Fruit fly (Drosophila melanogaster) whole organism, prepupa: Measurements from ENCODE around the gene ninaA.

Experiments used
- Blimp-1 ChIP-seq: fragments of 200-800 bp; sonication (Bioruptor generic); optimal IDR thresholded peaks from 3 replicates; lab custom pipeline; 2017; ENCODE audit warnings: missing biosample characterization, missing genetic modification characterization, mild to moderate bottlenecking, moderate library complexity, missing genetic modification reagents
- CG10631 ChIP-seq: fragments of 200-800 bp; sonication (Bioruptor generic); optimal IDR thresholded peaks from 2 replicates; lab custom pipeline; 2016; ENCODE audit warnings: missing biosample characterization, missing genetic modification characterization
- CG10669 ChIP-seq: fragments of 200-800 bp; sonication (Bioruptor generic); optimal IDR thresholded peaks from 3 replicates; lab custom pipeline; 2018; ENCODE audit warnings: missing biosample characterization, mild to moderate bottlenecking, missing genetic modification characterization, moderate library complexity
- CG11294 ChIP-seq: fragments of 200-800 bp; sonication (Bioruptor generic); IDR thresholded peaks from 2 replicates; pipeline ENCODE4 v1.3.6; 2022; ENCODE audit warnings: missing biosample characterization, missing genetic modification characterization
- CG11762 ChIP-seq: fragments of 200-800 bp; sonication (Bioruptor generic); optimal IDR thresholded peaks from 3 replicates; lab custom pipeline; 2016; ENCODE audit warnings: missing biosample characterization, missing genetic modification characterization; ENCODE audit not compliant: insufficient read depth
- CG11902 ChIP-seq: fragments of 200-800 bp; sonication (Bioruptor generic); optimal IDR thresholded peaks from 3 replicates; lab custom pipeline; 2016; ENCODE audit warnings: missing biosample characterization, missing genetic modification characterization
- CG15336 ChIP-seq: fragments of 200-800 bp; sonication (Bioruptor generic); IDR thresholded peaks from 2 replicates; pipeline ENCODE4 v1.3.6; 2022; ENCODE audit warnings: missing biosample characterization, missing genetic modification characterization
- CG1621 ChIP-seq: fragments of 200-800 bp; sonication (Bioruptor generic); optimal IDR thresholded peaks from 3 replicates; lab custom pipeline; 2018; ENCODE audit warnings: missing biosample characterization, mild to moderate bottlenecking, missing genetic modification characterization
- CG16779 ChIP-seq: fragments of 200-800 bp; sonication (Bioruptor generic); optimal IDR thresholded peaks from 3 replicates; lab custom pipeline; 2017; ENCODE audit warnings: missing biosample characterization, mild to moderate bottlenecking, missing genetic modification characterization
- CG3032 ChIP-seq: fragments of 200-800 bp; optimal IDR thresholded peaks from 2 replicates; lab custom pipeline; 2019; ENCODE audit warnings: missing biosample characterization, mild to moderate bottlenecking, missing genetic modification characterization, moderate library complexity
- CG31627 ChIP-seq: fragments of 200-800 bp; sonication (Bioruptor generic); optimal IDR thresholded peaks from 3 replicates; lab custom pipeline; 2016; ENCODE audit warnings: missing biosample characterization, missing genetic modification characterization
- CG32006 ChIP-seq: fragments of 200-800 bp; sonication (Bioruptor generic); optimal IDR thresholded peaks from 3 replicates; lab custom pipeline; 2017; ENCODE audit warnings: missing biosample characterization, mild to moderate bottlenecking, missing genetic modification characterization
- CG34406 ChIP-seq: fragments of 200-800 bp; sonication (Bioruptor generic); optimal IDR thresholded peaks from 3 replicates; lab custom pipeline; 2016; ENCODE audit warnings: missing biosample characterization, missing genetic modification characterization
- CG3919 ChIP-seq: fragments of 200-800 bp; sonication (Bioruptor generic); optimal IDR thresholded peaks from 3 replicates; lab custom pipeline; 2016; ENCODE audit warnings: missing biosample characterization, missing genetic modification characterization
- CG6163 ChIP-seq: fragments of 200-800 bp; sonication (Bioruptor generic); IDR thresholded peaks from 3 replicates; pipeline ENCODE4 v1.3.6; 2022; ENCODE audit warnings: missing biosample characterization, missing genetic modification characterization
- CG6276 ChIP-seq: fragments of 200-800 bp; sonication (Bioruptor generic); optimal IDR thresholded peaks from 2 replicates; lab custom pipeline; 2017; ENCODE audit warnings: missing biosample characterization, mild to moderate bottlenecking, missing genetic modification characterization
- CG6792 ChIP-seq: fragments of 200-800 bp; sonication (Bioruptor generic); optimal IDR thresholded peaks from 3 replicates; lab custom pipeline; 2016; ENCODE audit warnings: missing biosample characterization, missing genetic modification characterization
- CG7368 ChIP-seq: fragments of 200-800 bp; sonication (Bioruptor generic); optimal IDR thresholded peaks from 3 replicates; lab custom pipeline; 2016; ENCODE audit warnings: missing biosample characterization, missing genetic modification characterization
- CG8119 ChIP-seq: fragments of 200-800 bp; sonication (Bioruptor generic); IDR thresholded peaks from 3 replicates; pipeline ENCODE4 v1.3.6; 2022; ENCODE audit warnings: missing biosample characterization, missing genetic modification characterization
- CG8319 ChIP-seq: fragments of 200-800 bp; sonication (Bioruptor generic); optimal IDR thresholded peaks from 3 replicates; lab custom pipeline; 2016; ENCODE audit warnings: missing biosample characterization, missing genetic modification characterization
- Eip78C ChIP-seq: fragments of 200-800 bp; sonication (Bioruptor generic); peaks from one replicate; lab custom pipeline; 2016; ENCODE audit warnings: missing biosample characterization, missing genetic modification characterization
- Ets21C ChIP-seq: fragments of 200-800 bp; sonication (Bioruptor generic); optimal IDR thresholded peaks from 3 replicates; lab custom pipeline; 2016; ENCODE audit warnings: missing biosample characterization, missing genetic modification characterization
- Ets96B ChIP-seq: fragments of 200-800 bp; optimal IDR thresholded peaks from 2 replicates; lab custom pipeline; 2019; ENCODE audit warnings: missing biosample characterization, mild to moderate bottlenecking, missing genetic modification characterization, moderate library complexity
- Gug ChIP-seq: fragments of 200-800 bp; sonication (Bioruptor generic); IDR thresholded peaks from 2 replicates; pipeline ENCODE4 v1.3.6; 2022; ENCODE audit warnings: missing biosample characterization, missing genetic modification characterization
- Hr4 ChIP-seq: fragments of 200-800 bp; sonication (Bioruptor generic); optimal IDR thresholded peaks from 3 replicates; lab custom pipeline; 2016; ENCODE audit warnings: missing biosample characterization, missing genetic modification characterization
- Lpt ChIP-seq: fragments of 200-800 bp; sonication (Bioruptor generic); optimal IDR thresholded peaks from 3 replicates; lab custom pipeline; 2016; ENCODE audit warnings: missing biosample characterization, missing genetic modification characterization
- Met ChIP-seq: fragments of 200-800 bp; sonication (Bioruptor generic); optimal IDR thresholded peaks from 3 replicates; lab custom pipeline; 2016; ENCODE audit warnings: missing biosample characterization, missing genetic modification characterization
- OdsH ChIP-seq: fragments of 200-800 bp; sonication (Bioruptor generic); optimal IDR thresholded peaks from 3 replicates; lab custom pipeline; 2016; ENCODE audit warnings: missing biosample characterization, missing genetic modification characterization
- Sox14 ChIP-seq: fragments of 200-800 bp; sonication (Bioruptor generic); optimal IDR thresholded peaks from 3 replicates; lab custom pipeline; 2016; ENCODE audit warnings: missing biosample characterization, missing genetic modification characterization
- Sox15 ChIP-seq: fragments of 200-800 bp; sonication (Bioruptor generic); optimal IDR thresholded peaks from 3 replicates; lab custom pipeline; 2016; ENCODE audit warnings: missing biosample characterization, missing genetic modification characterization
- cyc ChIP-seq: fragments of 200-800 bp; sonication (Bioruptor generic); optimal IDR thresholded peaks from 3 replicates; lab custom pipeline; 2016; ENCODE audit warnings: missing biosample characterization, missing genetic modification characterization
- dac ChIP-seq: fragments of 200-800 bp; sonication (Bioruptor generic); optimal IDR thresholded peaks from 2 replicates; lab custom pipeline; 2017; ENCODE audit warnings: missing biosample characterization, mild to moderate bottlenecking, missing genetic modification characterization
- dsx ChIP-seq: fragments of 200-800 bp; optimal IDR thresholded peaks from 3 replicates; lab custom pipeline; 2019; ENCODE audit warnings: missing biosample characterization, mild to moderate bottlenecking, missing genetic modification characterization, moderate library complexity; ENCODE audit not compliant: poor library complexity, severe bottlenecking
- eg ChIP-seq: fragments of 200-800 bp; sonication (Bioruptor generic); IDR thresholded peaks from 3 replicates; pipeline ENCODE4 v1.3.6; 2022; ENCODE audit warnings: missing biosample characterization, missing genetic modification characterization
- esn ChIP-seq: fragments of 200-800 bp; sonication (Bioruptor generic); optimal IDR thresholded peaks from 2 replicates; lab custom pipeline; 2016; ENCODE audit warnings: missing biosample characterization, mild to moderate bottlenecking, missing genetic modification characterization, moderate library complexity
- fkh ChIP-seq: fragments of 200-800 bp; sonication (Bioruptor generic); optimal IDR thresholded peaks from 3 replicates; lab custom pipeline; 2017; ENCODE audit warnings: missing biosample characterization, mild to moderate bottlenecking, missing genetic modification characterization, moderate library complexity
- lz ChIP-seq: fragments of 200-800 bp; sonication (Bioruptor generic); optimal IDR thresholded peaks from 3 replicates; lab custom pipeline; 2016; ENCODE audit warnings: missing biosample characterization, missing genetic modification characterization
- net ChIP-seq: fragments of 200-800 bp; sonication (Bioruptor generic); optimal IDR thresholded peaks from 3 replicates; lab custom pipeline; 2016; ENCODE audit warnings: missing biosample characterization, missing genetic modification characterization
- pdm3 ChIP-seq: fragments of 200-800 bp; sonication (Bioruptor generic); optimal IDR thresholded peaks from 3 replicates; lab custom pipeline; 2016; ENCODE audit warnings: missing biosample characterization, missing genetic modification characterization
- salr ChIP-seq, 2 experiments: fragments of 200-800 bp; sonication (Bioruptor generic); optimal IDR thresholded peaks; 3 replicates each; lab custom pipeline; 2016 to 2018; ENCODE audit warnings: missing biosample characterization in 2 of 2, missing genetic modification characterization in 2 of 2, mild to moderate bottlenecking in 1 of 2
- spab ChIP-seq: fragments of 200-800 bp; sonication (Bioruptor generic); optimal IDR thresholded peaks from 2 replicates; lab custom pipeline; 2017; ENCODE audit warnings: missing biosample characterization, mild to moderate bottlenecking, missing genetic modification characterization, missing genetic modification reagents
- ss ChIP-seq, 2 experiments: fragments of 200-800 bp; sonication (Bioruptor generic); optimal IDR thresholded peaks; 2 replicates in 1 of 2; 3 replicates in 1 of 2; lab custom pipeline; 2017 to 2018; ENCODE audit warnings: mild to moderate bottlenecking in 2 of 2, missing biosample characterization in 2 of 2, missing genetic modification characterization in 2 of 2, moderate library complexity in 1 of 2
- svp ChIP-seq: fragments of 200-800 bp; sonication (Bioruptor generic); peaks from one replicate; lab custom pipeline; 2016; ENCODE audit warnings: missing biosample characterization, missing genetic modification characterization
- vri ChIP-seq: fragments of 200-800 bp; sonication (Bioruptor generic); optimal IDR thresholded peaks from 3 replicates; lab custom pipeline; 2016; ENCODE audit warnings: missing biosample characterization, mild to moderate bottlenecking, missing genetic modification characterization

Gene ninaA

DNA sequence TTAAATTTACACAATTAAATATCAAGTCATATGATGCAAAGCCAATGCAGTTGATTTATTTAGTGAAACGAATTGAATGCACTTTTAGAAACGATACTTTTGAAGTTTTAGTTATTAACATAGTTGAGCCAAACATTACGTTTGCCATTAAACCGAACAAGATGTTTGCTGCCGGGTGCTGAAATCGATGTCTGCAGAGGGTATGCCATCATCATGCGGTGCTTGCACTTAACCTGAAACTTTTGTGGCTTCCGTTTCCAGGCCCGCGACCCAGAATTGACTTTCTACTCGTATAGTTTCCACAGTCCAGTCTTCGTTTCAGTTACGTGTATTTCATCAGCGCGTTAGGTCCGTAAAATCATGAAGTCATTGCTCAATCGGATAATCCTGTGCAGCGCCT is at the start of gene ninaA:
Gene ninaA, plus strand, starts transcription at position 301 of the 400 bp plus-strand sequence.
- no peak for TF ChIP-seq lz (GFP tag; lab: Kevin White, UChicago)
- no peak for TF ChIP-seq CG7368 (GFP tag; lab: Kevin White, UChicago)
- no peak for TF ChIP-seq CG10631 (GFP tag; lab: Kevin White, UChicago)
- no peak for TF ChIP-seq Eip78C
- TF ChIP-seq OdsH (GFP tag; lab: Kevin White, UChicago): no peak

DNA sequence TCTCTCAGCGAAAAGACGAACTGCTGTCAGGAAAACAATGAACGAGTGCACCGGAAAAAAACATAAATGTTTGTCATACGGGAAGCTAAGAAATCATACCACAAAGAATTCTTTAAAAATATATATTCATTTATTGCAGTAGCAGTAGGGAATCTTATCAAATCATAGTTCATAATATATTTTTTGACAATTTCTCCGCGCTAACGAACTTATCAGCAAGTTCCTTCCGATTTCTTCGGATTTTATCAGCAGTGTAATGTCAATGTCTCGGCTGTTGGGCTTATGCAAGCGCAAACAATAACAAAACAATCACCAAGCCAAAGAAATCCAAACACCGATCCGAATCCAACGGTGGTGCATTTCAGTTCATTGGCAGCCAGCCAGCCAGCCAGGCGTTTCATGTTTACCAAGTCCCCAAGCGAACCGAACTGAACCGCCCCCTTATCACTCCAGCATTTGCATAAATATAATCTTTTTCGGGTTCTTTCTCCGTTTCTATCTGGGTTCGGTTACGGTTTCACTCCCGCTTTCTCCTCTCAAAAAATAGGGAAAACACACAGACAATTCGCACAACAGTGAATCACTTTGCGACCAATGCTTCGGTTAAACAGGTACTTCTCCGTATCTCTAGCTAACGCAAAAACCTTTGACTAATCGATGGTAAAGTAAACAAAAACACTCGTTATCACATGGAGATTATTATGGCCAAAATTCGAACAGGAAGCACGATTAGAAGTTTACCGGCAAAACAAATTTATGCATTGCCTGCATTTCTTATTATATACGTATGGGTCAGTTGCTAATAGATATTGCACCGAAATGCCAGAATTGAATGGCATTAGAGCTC is 49.4 kb upstream of the ninaA start:
- peak; percentile 55 for TF ChIP-seq Sox14 (GFP tag; lab: Kevin White, UChicago)
- TF ChIP-seq Ets96B (tag; lab: Kevin White, UChicago): no peak
- TF ChIP-seq esn (GFP tag; lab: Kevin White, UChicago): peak; percentile 75
- TF ChIP-seq lz (GFP tag; lab: Kevin White, UChicago): peak; percentile 14
- peak; percentile 42 for TF ChIP-seq CG6792 (GFP tag; lab: Kevin White, UChicago)
- peak; percentile 73 for TF ChIP-seq Eip78C
- TF ChIP-seq CG8119 (GFP tag; lab: Robert Waterston, UW): peak; percentile 56; the same call in 2 of the 3 replicates
- no peak for TF ChIP-seq salr (GFP tag; optimal IDR thresholded peaks at IDR 0.05; lab: Kevin White, UChicago)
- TF ChIP-seq OdsH (GFP tag; lab: Kevin White, UChicago): no peak
- no peak for TF ChIP-seq Sox15 (GFP tag; lab: Kevin White, UChicago)
- peak; percentile 93 for TF ChIP-seq vri (GFP tag; lab: Kevin White, UChicago)
- peak; percentile 8 for TF ChIP-seq Lpt
- peak; percentile 9 for TF ChIP-seq net (GFP tag; lab: Kevin White, UChicago)
- TF ChIP-seq svp (GFP tag; lab: Kevin White, UChicago): peak; percentile 81
- peak; percentile 32 for TF ChIP-seq dac (GFP tag; lab: Kevin White, UChicago)
- 0 out of 2 replicates have a peak, but pooled peaks have one; percentile 10 for TF ChIP-seq Gug (GFP tag; lab: Robert Waterston, UW)
- no peak for TF ChIP-seq CG11294 (GFP tag; lab: Robert Waterston, UW)
- TF ChIP-seq fkh: peak; percentile 74
- TF ChIP-seq CG31627: peak; percentile 49
- TF ChIP-seq Ets21C (GFP tag; lab: Kevin White, UChicago): peak; percentile 24
- peak; percentile 21 for TF ChIP-seq CG34406 (GFP tag; lab: Kevin White, UChicago)
- TF ChIP-seq CG15336 (GFP tag; lab: Robert Waterston, UW): peak; percentile 60
- no peak for TF ChIP-seq CG32006 (GFP tag; lab: Kevin White, UChicago)
- TF ChIP-seq, all 60 proteins: peak for 17

DNA sequence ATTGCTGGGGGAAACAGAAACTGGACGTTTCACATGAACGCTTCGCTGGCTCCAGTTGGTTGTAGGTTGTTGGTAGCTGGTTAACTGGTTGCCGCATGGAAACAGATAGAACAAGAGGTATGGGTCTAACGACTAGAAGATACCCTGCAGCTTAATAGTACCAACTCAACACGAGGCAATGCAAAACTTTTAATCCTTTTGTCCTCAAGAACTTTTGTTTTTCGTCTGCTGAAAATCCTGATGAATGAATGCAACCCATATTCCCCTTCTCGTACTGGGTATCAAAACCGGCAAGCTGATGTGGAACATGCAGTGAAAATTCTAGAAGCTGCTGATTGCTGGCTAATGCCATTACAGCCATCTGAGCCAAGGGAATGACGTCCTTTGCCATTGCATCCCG is 39.1 kb upstream of the ninaA start:
- TF ChIP-seq CG11762 (GFP tag; lab: Kevin White, UChicago): peak; percentile 27
- TF ChIP-seq CG1621: peak; percentile 53
- peak; percentile 92 for TF ChIP-seq CG32006 (GFP tag; lab: Kevin White, UChicago)
- TF ChIP-seq Met (GFP tag; lab: Kevin White, UChicago): no peak
- TF ChIP-seq CG3919: peak; percentile 75
- no peak for TF ChIP-seq cyc (GFP tag; lab: Kevin White, UChicago)
- TF ChIP-seq CG6163: peak; percentile 83
- no peak for TF ChIP-seq svp (GFP tag; lab: Kevin White, UChicago)
- TF ChIP-seq dsx (GFP tag; lab: Kevin White, UChicago): peak; percentile 33
- peak; percentile 12 for TF ChIP-seq CG11902 (GFP tag; lab: Kevin White, UChicago)
- TF ChIP-seq Ets21C (GFP tag; lab: Kevin White, UChicago): peak; percentile 28
- TF ChIP-seq CG3032 (tag; lab: Kevin White, UChicago): peak; percentile 14
- TF ChIP-seq eg (GFP tag; lab: Robert Waterston, UW): peak; percentile 93
- peak; percentile 79 for TF ChIP-seq CG16779 (tag; lab: Kevin White, UChicago)
- TF ChIP-seq CG7368 (GFP tag; lab: Kevin White, UChicago): peak; percentile 54
- peak; percentile 14 for TF ChIP-seq vri (GFP tag; lab: Kevin White, UChicago)
- TF ChIP-seq Gug (GFP tag; lab: Robert Waterston, UW): peak; percentile 72
- TF ChIP-seq Lpt: peak; percentile 88
- TF ChIP-seq CG11294 (GFP tag; lab: Robert Waterston, UW): peak; percentile 67
- TF ChIP-seq CG34406 (GFP tag; lab: Kevin White, UChicago): no peak
- TF ChIP-seq Eip78C: peak; percentile 81
- peak; percentile 67 for TF ChIP-seq CG6276 (GFP tag; lab: Kevin White, UChicago)
- TF ChIP-seq CG10669 (GFP tag; lab: Kevin White, UChicago): no peak
- no peak for TF ChIP-seq CG8319 (GFP tag; lab: Kevin White, UChicago)
- peak; percentile 18 to 54 for TF ChIP-seq ss (GFP tag; optimal IDR thresholded peaks at IDR 0.05; lab: Kevin White, UChicago)
- TF ChIP-seq pdm3 (GFP tag; lab: Kevin White, UChicago): peak; percentile 90
- TF ChIP-seq Blimp-1 (GFP tag; lab: Kevin White, UChicago): no peak
- TF ChIP-seq Hr4 (GFP tag; lab: Kevin White, UChicago): no peak
- TF ChIP-seq spab (GFP tag; lab: Kevin White, UChicago): no peak
- TF ChIP-seq CG8119 (GFP tag; lab: Robert Waterston, UW): peak; percentile 92
- TF ChIP-seq lz (GFP tag; lab: Kevin White, UChicago): peak; percentile 4
